Worm (Caenorhabditis elegans) whole organism, early embryonic: ENCODE data around the gene zer-1.

Experiments
- B0310.2 ChIP-seq: sonication (generic microtip); optimal IDR thresholded peaks from 2 replicates; lab custom pipeline; 2016; ENCODE audit warnings: mild to moderate bottlenecking, missing genetic modification characterization, missing compliant biosample characterization
- F13C5.2 ChIP-seq: sonication (generic microtip); optimal IDR thresholded peaks from 2 replicates; lab custom pipeline; 2017; ENCODE audit warnings: mild to moderate bottlenecking, missing genetic modification characterization, inconsistent platforms, missing compliant biosample characterization
- aly-1 ChIP-seq: sonication (generic microtip); optimal IDR thresholded peaks from 2 replicates; lab custom pipeline; 2016; ENCODE audit warnings: missing genetic modification characterization, missing compliant biosample characterization
- ama-1 ChIP-seq: fragments of 150-350 bp; optimal IDR thresholded peaks from 2 replicates; lab custom pipeline; 2014
- ceh-13 ChIP-seq: fragments of 200-800 bp; sonication (Bioruptor generic); optimal IDR thresholded peaks from 2 replicates; lab custom pipeline; 2018; ENCODE audit warnings: mild to moderate bottlenecking, missing genetic modification characterization, missing compliant biosample characterization
- ceh-36 ChIP-seq: sonication (generic microtip); optimal IDR thresholded peaks from 2 replicates; lab custom pipeline; 2016; ENCODE audit warnings: missing genetic modification characterization, inconsistent platforms, missing compliant biosample characterization
- ets-7 ChIP-seq: sonication (generic microtip); optimal IDR thresholded peaks from 2 replicates; lab custom pipeline; 2016; ENCODE audit warnings: missing genotype, missing genetic modification characterization, missing compliant biosample characterization
- flt-1 ChIP-seq: fragments of 200-800 bp; sonication (Bioruptor generic); IDR thresholded peaks from 2 replicates; pipeline ENCODE4 v1.3.6; 2022; ENCODE audit warnings: missing genetic modification characterization, missing compliant biosample characterization
- hmbx-1 ChIP-seq: sonication (generic microtip); optimal IDR thresholded peaks from 2 replicates; lab custom pipeline; 2016; ENCODE audit warnings: mild to moderate bottlenecking, missing genetic modification characterization, missing compliant biosample characterization
- hmg-4 ChIP-seq: fragments of 200-800 bp; sonication (Bioruptor generic); optimal IDR thresholded peaks from 2 replicates; lab custom pipeline; 2018; ENCODE audit warnings: mild to moderate bottlenecking, missing genetic modification characterization, missing compliant biosample characterization
- hnd-1 ChIP-seq: sonication (generic microtip); optimal IDR thresholded peaks from 2 replicates; lab custom pipeline; 2016; ENCODE audit warnings: missing genetic modification characterization, missing compliant biosample characterization
- pes-1 ChIP-seq: fragments of 200-800 bp; sonication (Bioruptor generic); IDR thresholded peaks from 2 replicates; pipeline ENCODE4 v1.3.6; 2022; ENCODE audit warnings: missing genetic modification reagents, missing genetic modification characterization, missing compliant biosample characterization
- scrt-1 ChIP-seq: fragments of 200-800 bp; sonication (Bioruptor generic); IDR thresholded peaks from 2 replicates; pipeline ENCODE4 v1.3.6; 2022; ENCODE audit warnings: missing genetic modification characterization, missing compliant biosample characterization
- sea-1 ChIP-seq: fragments of 200-800 bp; sonication (Bioruptor generic); conservative IDR thresholded peaks from 2 replicates; pipeline ENCODE4 v1.3.6; 2022; ENCODE audit warnings: missing genetic modification characterization, missing compliant biosample characterization
- tbx-11 ChIP-seq: fragments of 200-800 bp; sonication (Bioruptor generic); IDR thresholded peaks from 2 replicates; pipeline ENCODE4 v1.3.6; 2022; ENCODE audit warnings: missing genetic modification characterization, missing compliant biosample characterization
- tbx-37 ChIP-seq: fragments of 200-800 bp; sonication (Bioruptor generic); conservative IDR thresholded peaks from 2 replicates; pipeline ENCODE4 v1.3.6; 2022; ENCODE audit warnings: missing genetic modification reagents, missing genetic modification characterization, missing compliant biosample characterization
- tra-4 ChIP-seq: sonication (generic microtip); optimal IDR thresholded peaks from 2 replicates; lab custom pipeline; 2017; ENCODE audit warnings: missing genetic modification characterization, missing compliant biosample characterization

The zer-1 gene

ce11 chrIII:886726-887125 is at the start of gene zer-1:
TSS of gene zer-1 (minus strand) at chrIII:886793.
- TF ChIP-seq tra-4 (tag; lab: Kevin White, UChicago), result no peak
- no peak for TF ChIP-seq F13C5.2 (tag; lab: Kevin White, UChicago)
- no peak for TF ChIP-seq ceh-36 (tag; lab: Kevin White, UChicago)
- TF ChIP-seq hmbx-1, result no peak
- no peak for TF ChIP-seq hmg-4 (GFP tag; lab: Kevin White, UChicago)
- no peak for TF ChIP-seq pes-1 (GFP tag; lab: Robert Waterston, UW)
- no peak for TF ChIP-seq B0310.2 (tag; lab: Kevin White, UChicago)
- no peak for TF ChIP-seq tbx-11 (GFP tag; lab: Robert Waterston, UW)
- TF ChIP-seq ets-7 (tag; lab: Kevin White, UChicago), result no peak
- no peak for TF ChIP-seq ama-1 (lab: Kevin White, UChicago)
- TF ChIP-seq ceh-13 (GFP tag; lab: Kevin White, UChicago), result no peak
- TF ChIP-seq hnd-1 (tag; lab: Kevin White, UChicago), result no peak
- no peak for TF ChIP-seq tbx-37

DNA sequence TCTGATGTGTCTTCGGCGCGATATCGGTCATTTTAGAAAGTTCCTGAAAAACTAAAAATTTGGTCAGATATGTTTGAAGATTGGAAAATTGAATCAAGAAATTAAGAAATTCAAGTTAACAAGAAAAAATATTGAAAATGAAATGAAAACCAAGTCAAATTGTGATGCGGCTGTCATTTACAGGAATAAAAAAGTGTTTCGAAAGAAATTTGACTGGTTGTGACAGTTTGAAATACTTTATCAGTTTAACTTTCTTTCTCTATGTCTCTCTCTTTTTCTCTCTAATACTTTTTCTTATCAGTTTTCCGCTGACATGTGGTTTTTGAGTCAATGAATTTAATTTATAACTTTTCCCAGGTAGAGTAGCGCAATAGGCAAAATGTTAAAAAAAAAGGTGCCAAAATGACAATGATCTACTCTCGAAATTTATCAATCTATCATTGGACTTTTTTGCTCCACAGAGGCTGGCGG is 49.5 kb upstream of the zer-1 start, which contains the start of gene fbxa-55:
Gene fbxa-55 (minus strand): TSS at position 51 of the 471 bp plus-strand sequence.
- TF ChIP-seq flt-1 (GFP tag; lab: Robert Waterston, UW) (no peak), B0310.2 (tag; lab: Kevin White, UChicago) (no peak), ceh-13 (GFP tag; lab: Kevin White, UChicago) (no peak), hmg-4 (GFP tag; lab: Kevin White, UChicago) (no peak), tbx-37 (no peak), scrt-1 (GFP tag; lab: Robert Waterston, UW) (no peak), F13C5.2 (tag; lab: Kevin White, UChicago) (no peak), pes-1 (GFP tag; lab: Robert Waterston, UW) (no peak), tbx-11 (GFP tag; lab: Robert Waterston, UW) (no peak), ceh-36 (tag; lab: Kevin White, UChicago) (no peak), aly-1 (tag; lab: Kevin White, UChicago) (no peak), ama-1 (lab: Kevin White, UChicago) (no peak)

- TF ChIP-seq hnd-1 (tag; lab: Kevin White, UChicago) (peak; percentile 94), tra-4 (tag; lab: Kevin White, UChicago) (peak; percentile 32), hmbx-1 (peak; percentile 90), B0310.2 (tag; lab: Kevin White, UChicago) (peak; percentile 9), F13C5.2 (tag; lab: Kevin White, UChicago) (peak; percentile 81), aly-1 (tag; lab: Kevin White, UChicago) (peak; percentile 84), ceh-36 (tag; lab: Kevin White, UChicago) (peak; percentile 85), ets-7 (tag; lab: Kevin White, UChicago) (peak; percentile 94)
Measured at ce11 chrIII:931405-931804, 44.8 kb upstream of the zer-1 start.

DNA sequence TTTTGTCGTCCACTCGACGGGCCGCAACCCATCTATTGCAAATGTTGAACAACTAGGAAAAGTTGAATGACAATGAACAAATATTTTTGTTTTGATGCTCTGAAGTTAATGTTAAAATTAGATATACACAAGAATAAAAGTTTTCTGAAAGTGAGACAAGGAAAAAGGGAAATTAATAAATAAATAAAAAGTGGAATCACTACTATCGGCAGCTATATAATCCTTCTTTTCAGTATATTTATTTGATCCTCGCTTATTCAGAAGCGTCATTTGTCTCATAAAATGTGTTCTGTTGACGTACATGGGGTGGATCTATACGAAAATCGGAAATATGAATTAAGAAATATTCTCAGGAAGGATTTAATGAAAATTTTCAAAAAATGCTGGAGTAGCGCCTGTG is 39.6 kb upstream of the zer-1 start, which contains the start of gene pef-1:
Gene pef-1 (minus strand): TSS at position 101 of the 400 bp plus-strand sequence.
- TF ChIP-seq F13C5.2 (tag; lab: Kevin White, UChicago), result no peak
- TF ChIP-seq aly-1 (tag; lab: Kevin White, UChicago), result no peak
- TF ChIP-seq hnd-1 (tag; lab: Kevin White, UChicago), result no peak
- no peak for TF ChIP-seq pes-1 (GFP tag; lab: Robert Waterston, UW)
- no peak for TF ChIP-seq ets-7 (tag; lab: Kevin White, UChicago)
- no peak for TF ChIP-seq sea-1 (GFP tag; lab: Robert Waterston, UW)
- TF ChIP-seq hmbx-1, result no peak
- TF ChIP-seq tbx-37, result no peak
- TF ChIP-seq ceh-36 (tag; lab: Kevin White, UChicago), result no peak
- no peak for TF ChIP-seq flt-1 (GFP tag; lab: Robert Waterston, UW)
- no peak for TF ChIP-seq hmg-4 (GFP tag; lab: Kevin White, UChicago)
- no peak for TF ChIP-seq ama-1 (lab: Kevin White, UChicago)
- no peak for TF ChIP-seq scrt-1 (GFP tag; lab: Robert Waterston, UW)
- no peak for TF ChIP-seq tra-4 (tag; lab: Kevin White, UChicago)

DNA sequence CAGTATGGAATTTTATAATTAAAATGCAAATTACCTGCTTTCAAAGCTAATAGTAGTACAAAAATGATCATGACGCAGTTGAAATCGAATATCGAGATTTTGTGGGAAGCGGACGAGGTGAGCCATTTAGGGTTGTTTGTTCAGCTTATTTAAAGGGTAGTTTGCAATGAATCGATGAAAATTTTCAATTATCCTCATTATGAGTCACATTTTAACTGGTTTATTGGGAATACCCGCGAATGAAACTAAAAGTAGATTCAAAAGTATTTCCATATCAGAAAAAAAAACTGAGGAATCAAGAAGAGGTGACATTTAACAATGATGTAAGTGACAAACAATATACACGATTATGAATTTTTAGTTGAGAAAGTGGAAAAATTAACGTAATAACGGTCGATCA is 32.7 kb upstream of the zer-1 start, which contains the start of gene F23H11.7:
Gene F23H11.7 (minus strand): TSS at position 101 of the 400 bp plus-strand sequence.
- TF ChIP-seq tra-4 (tag; lab: Kevin White, UChicago) (no peak), sea-1 (GFP tag; lab: Robert Waterston, UW) (no peak), tbx-11 (GFP tag; lab: Robert Waterston, UW) (no peak), ceh-36 (tag; lab: Kevin White, UChicago) (no peak), scrt-1 (GFP tag; lab: Robert Waterston, UW) (no peak), ceh-13 (GFP tag; lab: Kevin White, UChicago) (no peak), aly-1 (tag; lab: Kevin White, UChicago) (no peak), hnd-1 (tag; lab: Kevin White, UChicago) (no peak), B0310.2 (tag; lab: Kevin White, UChicago) (no peak)

- TF ChIP-seq aly-1 (tag; lab: Kevin White, UChicago) (no peak), flt-1 (GFP tag; lab: Robert Waterston, UW) (no peak), pes-1 (GFP tag; lab: Robert Waterston, UW) (no peak), tbx-11 (GFP tag; lab: Robert Waterston, UW) (no peak), tra-4 (tag; lab: Kevin White, UChicago) (no peak), scrt-1 (GFP tag; lab: Robert Waterston, UW) (no peak)
Measured at ce11 chrIII:916897-917296, 30.3 kb upstream of the zer-1 start, which contains the start of gene idpp-13. TSS of gene idpp-13 (minus strand) at chrIII:916997.
